Fruit fly (Drosophila melanogaster): ENCODE data around the gene CG5787.

DNA sequence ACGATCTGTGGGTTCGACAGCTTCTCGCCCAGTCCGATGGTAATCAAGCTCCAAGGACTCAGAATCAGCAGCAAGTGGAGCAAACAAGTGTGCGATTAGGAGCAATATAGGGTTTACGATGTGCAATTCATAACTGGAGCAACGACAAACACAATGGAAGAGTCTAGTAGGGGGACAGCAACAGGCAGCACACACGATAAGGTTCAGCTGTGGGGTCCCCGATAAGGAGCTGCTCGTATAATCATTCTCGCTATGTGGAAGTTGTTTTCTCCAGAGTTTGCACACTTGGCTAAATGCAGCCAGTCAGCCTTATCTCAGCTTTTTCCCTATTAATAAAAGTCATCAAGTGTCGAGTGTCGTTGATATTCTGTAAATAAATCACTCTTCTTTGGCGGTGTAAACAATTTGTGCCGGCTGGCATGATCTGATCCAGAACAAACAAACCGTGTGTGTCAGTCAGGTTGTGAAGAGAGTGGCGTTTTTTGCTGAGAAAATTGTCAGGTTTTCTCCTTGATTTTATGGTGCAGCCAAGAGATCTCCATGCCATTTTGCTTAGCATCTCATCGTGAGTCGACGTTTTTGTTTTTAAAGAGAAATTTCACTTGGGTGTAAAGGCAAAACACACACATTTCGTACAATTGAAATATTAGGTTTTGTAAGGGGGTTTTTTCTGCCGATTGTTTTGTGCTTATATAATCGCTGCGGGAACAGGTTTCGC is 7.1 kb upstream of the CG5787 start:
- TF ChIP-seq tj (GFP tag; optimal IDR thresholded peaks at IDR 0.05) (peak; percentile 59), toe (GFP tag; optimal IDR thresholded peaks at IDR 0.05) (peak; percentile 1), CG7045 (GFP tag; optimal IDR thresholded peaks at IDR 0.05) (no peak), Mnt (GFP tag; optimal IDR thresholded peaks at IDR 0.05) (peak; percentile 19), CG1620 (GFP tag; optimal IDR thresholded peaks at IDR 0.05) (no peak), CG7101 (tag; optimal IDR thresholded peaks at IDR 0.05) (no peak), CG5204 (GFP tag; optimal IDR thresholded peaks at IDR 0.05) (no peak), CG12768 (GFP tag; optimal IDR thresholded peaks at IDR 0.05) (peak; percentile 60), Clk (GFP tag; optimal IDR thresholded peaks at IDR 0.05) (no peak), CG14711 (tag; optimal IDR thresholded peaks at IDR 0.05) (peak; percentile 17), kay (GFP tag; ENCODE audit: borderline replicate concordance) (peak; percentile 65), ovo (GFP tag; optimal IDR thresholded peaks at IDR 0.05) (peak; percentile 18), CG33017 (tag; optimal IDR thresholded peaks at IDR 0.05) (peak; percentile 21), Crg-1 (GFP tag; optimal IDR thresholded peaks at IDR 0.05) (no peak)
